Fruit fly (Drosophila melanogaster) whole organism, embryonic: Measurements from ENCODE around the gene PH4alphaNE3.

Experiments
- CG11504 ChIP-seq: fragments of 200-800 bp; sonication (Bioruptor generic); optimal IDR thresholded peaks from 3 replicates; lab custom pipeline; 2019; ENCODE audit warnings: missing biosample characterization, mild to moderate bottlenecking, missing genetic modification characterization, moderate library complexity
- CG13624 ChIP-seq: fragments of 200-800 bp; sonication (Bioruptor generic); optimal IDR thresholded peaks from 2 replicates; lab custom pipeline; 2016; ENCODE audit warnings: missing biosample characterization, missing genetic modification characterization
- CG15479 ChIP-seq: fragments of 200-800 bp; sonication (Bioruptor generic); optimal IDR thresholded peaks from 3 replicates; lab custom pipeline; 2019; ENCODE audit warnings: missing biosample characterization, mild to moderate bottlenecking, missing genetic modification characterization, moderate library complexity
- CG16779 ChIP-seq: fragments of 200-800 bp; sonication (Bioruptor generic); IDR thresholded peaks from 2 replicates; pipeline ENCODE4 v1.3.6; 2022; ENCODE audit warnings: missing biosample characterization, missing genetic modification characterization
- CG16813 ChIP-seq: fragments of 200-800 bp; sonication (Bioruptor generic); IDR thresholded peaks from 3 replicates; pipeline ENCODE4 v1.3.6; 2022; ENCODE audit warnings: missing biosample characterization, missing genetic modification characterization; ENCODE audit not compliant: partially characterized antibody
- CG16815 ChIP-seq: fragments of 200-800 bp; sonication (Bioruptor generic); optimal IDR thresholded peaks from 3 replicates; lab custom pipeline; 2017; ENCODE audit warnings: missing biosample characterization, mild to moderate bottlenecking, missing genetic modification characterization
- CG30403 ChIP-seq: fragments of 200-800 bp; sonication (Bioruptor generic); optimal IDR thresholded peaks from 3 replicates; lab custom pipeline; 2016; ENCODE audit warnings: missing biosample characterization, missing genetic modification characterization
- CG6813 ChIP-seq: fragments of 200-800 bp; sonication (Bioruptor generic); optimal IDR thresholded peaks from 2 replicates; lab custom pipeline; 2017; ENCODE audit warnings: missing biosample characterization, missing genetic modification characterization, mild to moderate bottlenecking, moderate library complexity, missing genetic modification reagents
- CG8944 ChIP-seq: fragments of 200-800 bp; sonication (Bioruptor generic); optimal IDR thresholded peaks from 3 replicates; lab custom pipeline; 2016; ENCODE audit warnings: missing biosample characterization, missing genetic modification characterization
- CoRest ChIP-seq: fragments of 200-800 bp; sonication (Bioruptor generic); optimal IDR thresholded peaks from 3 replicates; lab custom pipeline; 2018; ENCODE audit warnings: missing biosample characterization, mild to moderate bottlenecking, missing genetic modification characterization, moderate library complexity
- Deaf1 ChIP-seq: fragments of 200-800 bp; optimal IDR thresholded peaks from 3 replicates; lab custom pipeline; 2019; ENCODE audit warnings: missing biosample characterization, mild to moderate bottlenecking, missing genetic modification characterization, moderate library complexity
- Ravus ChIP-seq: fragments of 200-800 bp; sonication (Bioruptor generic); IDR thresholded peaks from 2 replicates; pipeline ENCODE4 v1.3.6; 2022; ENCODE audit warnings: missing biosample characterization, missing genetic modification characterization
- Rfx ChIP-seq: fragments of 200-800 bp; sonication (Bioruptor generic); IDR thresholded peaks from 2 replicates; pipeline ENCODE4 v1.3.6; 2022; ENCODE audit warnings: missing biosample characterization, missing genetic modification characterization
- bigmax ChIP-seq: fragments of 200-800 bp; sonication (Bioruptor generic); optimal IDR thresholded peaks from 2 replicates; lab custom pipeline; 2018; ENCODE audit warnings: missing biosample characterization, mild to moderate bottlenecking, missing genetic modification characterization
- btn ChIP-seq: fragments of 200-800 bp; sonication (Bioruptor generic); optimal IDR thresholded peaks from 2 replicates; lab custom pipeline; 2016; ENCODE audit warnings: missing biosample characterization, missing genetic modification characterization
- cg ChIP-seq: fragments of 200-800 bp; sonication (Bioruptor generic); optimal IDR thresholded peaks from 3 replicates; lab custom pipeline; 2019; ENCODE audit warnings: missing biosample characterization, mild to moderate bottlenecking, missing genetic modification characterization, moderate library complexity
- chinmo ChIP-seq: fragments of 200-800 bp; sonication (Bioruptor generic); IDR thresholded peaks from 4 replicates; pipeline ENCODE4 v1.3.6; 2022; ENCODE audit warnings: missing biosample characterization, missing genetic modification characterization; ENCODE audit not compliant: partially characterized antibody
- chm ChIP-seq: fragments of 200-800 bp; sonication (Bioruptor generic); IDR thresholded peaks from 2 replicates; pipeline ENCODE4 v1.3.6; 2022; ENCODE audit warnings: missing biosample characterization, missing genetic modification characterization
- cwo ChIP-seq: fragments of 200-800 bp; sonication (Bioruptor generic); optimal IDR thresholded peaks from 3 replicates; lab custom pipeline; 2017; ENCODE audit warnings: missing biosample characterization, missing genetic modification characterization, mild to moderate bottlenecking, moderate library complexity, missing genetic modification reagents
- dati ChIP-seq: fragments of 200-800 bp; sonication (Bioruptor generic); IDR thresholded peaks from 2 replicates; pipeline ENCODE4 v1.3.6; 2022; ENCODE audit warnings: missing biosample characterization, missing genetic modification characterization
- exex ChIP-seq: fragments of 200-800 bp; sonication (Bioruptor generic); optimal IDR thresholded peaks from 4 replicates; lab custom pipeline; 2018; ENCODE audit warnings: missing biosample characterization, mild to moderate bottlenecking, missing genetic modification characterization, moderate library complexity
- grn ChIP-seq: fragments of 200-800 bp; sonication (Bioruptor generic); optimal IDR thresholded peaks from 3 replicates; lab custom pipeline; 2017; ENCODE audit warnings: missing biosample characterization, missing genetic modification characterization
- pzg ChIP-seq: fragments of 200-800 bp; sonication (Bioruptor generic); optimal IDR thresholded peaks from 3 replicates; lab custom pipeline; 2018; ENCODE audit warnings: missing biosample characterization, mild to moderate bottlenecking, missing genetic modification characterization, moderate library complexity
- rib ChIP-seq: fragments of 200-800 bp; sonication (Bioruptor generic); IDR thresholded peaks from 2 replicates; pipeline ENCODE4 v1.3.6; 2022; ENCODE audit warnings: missing biosample characterization, missing genetic modification characterization
- sc ChIP-seq, 3 experiments: fragments of >200 bp in 2 of 3; fragments of 200-800 bp in 1 of 3; sonication (Bioruptor generic) in 1 of 3; optimal IDR thresholded peaks; 2 replicates in 2 of 3; 3 replicates in 1 of 3; lab custom pipeline; 2017; ENCODE audit warnings: mild to moderate bottlenecking in 1 of 3, missing biosample characterization in 1 of 3, missing genetic modification characterization in 1 of 3, missing genetic modification reagents in 1 of 3
- zf30C ChIP-seq: fragments of 200-800 bp; sonication (Bioruptor generic); optimal IDR thresholded peaks from 3 replicates; lab custom pipeline; 2018; ENCODE audit warnings: missing biosample characterization, mild to moderate bottlenecking, missing genetic modification characterization

PH4alphaNE3 gene

dm6 chr3R:30645780-30646179 lies 41.8 kb downstream of the PH4alphaNE3 start, which contains the start of gene CG31013:
CG31013 (minus strand) TSS chr3R:30645880.
- TF ChIP-seq CG15479 (GFP tag; lab: Kevin White, UChicago) (peak; percentile 7), CG6813 (GFP tag; lab: Kevin White, UChicago) (no peak), CG16813 (GFP tag; lab: Robert Waterston, UW) (no peak), CoRest (tag; lab: Kevin White, UChicago) (no peak), dati (GFP tag; lab: Robert Waterston, UW) (no peak), chinmo (GFP tag; lab: Robert Waterston, UW) (no peak)

- TF ChIP-seq chinmo (GFP tag; lab: Robert Waterston, UW) = 0 out of 4 replicates have a peak, but pooled peaks have one; percentile 53
- TF ChIP-seq exex (tag; lab: Kevin White, UChicago) = peak; percentile 27
- peak; percentile 49 for TF ChIP-seq Deaf1 (tag; lab: Kevin White, UChicago)
- TF ChIP-seq chm = no peak
Observed at dm6 chr3R:30648451-30648850, 44.5 kb downstream of the PH4alphaNE3 start, which contains the start of gene PH4alphaPV. PH4alphaPV (minus strand) TSS chr3R:30648551.

dm6 chr3R:30648851-30649250 lies 44.9 kb downstream of the PH4alphaNE3 start, which contains the start of gene CG34432:
CG34432 (plus strand) TSS chr3R:30649151.
- no peak for TF ChIP-seq CG16779 (GFP tag; lab: Robert Waterston, UW)

dm6 chr3R:30649661-30650060 lies 45.7 kb downstream of the PH4alphaNE3 start, which contains the start of gene CG34433:
CG34433 (plus strand) TSS chr3R:30649961.
- no peak for TF ChIP-seq bigmax (GFP tag; lab: Kevin White, UChicago)
- TF ChIP-seq CG13624 (GFP tag; lab: Kevin White, UChicago) = no peak
- TF ChIP-seq CG30403 (GFP tag; lab: Kevin White, UChicago) = no peak
- TF ChIP-seq btn (GFP tag; lab: Kevin White, UChicago) = no peak
- no peak for TF ChIP-seq cwo (GFP tag; lab: Kevin White, UChicago)
- no peak for TF ChIP-seq cg (GFP tag; lab: Kevin White, UChicago)
- TF ChIP-seq Rfx (GFP tag; lab: Robert Waterston, UW) = no peak
- TF ChIP-seq rib (GFP tag; lab: Robert Waterston, UW) = no peak
- TF ChIP-seq CG11504 (tag; lab: Kevin White, UChicago) = no peak
- TF ChIP-seq sc (optimal IDR thresholded peaks at IDR 0.05; lab: Kevin White, UChicago) = no peak
- no peak for TF ChIP-seq sc (GFP tag; optimal IDR thresholded peaks at IDR 0.05; lab: Kevin White, UChicago)
- TF ChIP-seq grn (GFP tag; lab: Kevin White, UChicago) = no peak
- no peak for TF ChIP-seq zf30C
- TF ChIP-seq Ravus (GFP tag; lab: Robert Waterston, UW) = no peak
- no peak for TF ChIP-seq CG8944 (GFP tag; lab: Kevin White, UChicago)
- no peak for TF ChIP-seq CG16815 (GFP tag; lab: Kevin White, UChicago)
- no peak for TF ChIP-seq pzg (GFP tag; lab: Kevin White, UChicago)
